Worm (Caenorhabditis elegans) whole organism, mixed stage, embryonic: ENCODE measurements around the gene igcm-3.

Source experiments
- elt-3 ChIP-seq: fragments of 150-350 bp; optimal IDR thresholded peaks from 2 replicates; lab custom pipeline; 2014; ENCODE audit warnings: missing biosample characterization, missing genetic modification characterization
- hlh-1 ChIP-seq: fragments of 150-350 bp; optimal IDR thresholded peaks from 2 replicates; lab custom pipeline; 2014; ENCODE audit warnings: missing biosample characterization, missing genetic modification reagents, missing genetic modification characterization
- nhr-12 ChIP-seq: fragments of 150-350 bp; optimal IDR thresholded peaks from 2 replicates; lab custom pipeline; 2014; ENCODE audit warnings: missing biosample characterization, missing genetic modification characterization
- nhr-76 ChIP-seq: sonication (generic microtip); optimal IDR thresholded peaks from 2 replicates; lab custom pipeline; 2017; ENCODE audit warnings: missing biosample characterization, missing genetic modification characterization

DNA sequence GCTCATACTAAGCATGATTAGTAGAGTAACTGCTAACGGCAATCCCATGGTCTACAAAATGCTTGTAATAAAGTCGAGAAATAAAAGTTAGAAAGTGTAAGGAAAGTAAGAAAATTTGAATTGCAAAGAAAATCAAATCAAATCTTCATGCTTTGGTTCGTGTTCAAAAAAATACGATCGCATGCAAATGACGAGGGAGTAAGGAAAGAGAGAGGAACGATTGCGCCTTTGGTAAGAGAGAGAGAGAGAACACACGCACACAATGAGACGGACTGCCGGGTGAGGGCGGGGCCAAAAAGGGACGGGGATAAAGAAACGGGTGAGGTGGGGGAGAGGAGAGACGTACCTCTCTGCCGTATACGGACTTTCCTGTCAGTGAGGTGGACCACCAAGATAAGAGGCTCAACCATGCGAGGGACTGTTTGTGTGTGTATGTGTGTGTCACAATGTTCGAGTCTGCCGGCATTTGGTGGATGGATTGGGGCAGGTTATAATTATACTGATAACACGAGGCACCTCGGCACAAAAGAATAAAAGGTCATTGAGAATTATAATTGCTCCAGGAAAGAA lies at the start of gene igcm-3:
- no peak for TF ChIP-seq elt-3
- TF ChIP-seq hlh-1: no peak
- TF ChIP-seq nhr-12 (tag; lab: Kevin White, UChicago): no peak
- TF ChIP-seq nhr-76 (tag; lab: Kevin White, UChicago): no peak
